Worm (Caenorhabditis elegans): ENCODE data around the gene F13E9.11.

ce11 chrIV:10855049-10855448, 13.9 kb downstream of the F13E9.11 start, which contains the start of gene T11G6.3:
- TF ChIP-seq flt-1 (GFP tag; IDR thresholded peaks at IDR 0.05) (no peak), cog-1 (tag; optimal IDR thresholded peaks at IDR 0.05) (no peak), klf-2 (GFP tag; conservative IDR thresholded peaks at IDR 0.05) (no peak), ztf-29 (GFP tag; IDR thresholded peaks at IDR 0.05) (no peak), ref-1 (GFP tag; conservative IDR thresholded peaks at IDR 0.05) (no peak), T22C8.4 (GFP tag; IDR thresholded peaks at IDR 0.05) (no peak), tab-1 (GFP tag; IDR thresholded peaks at IDR 0.05) (no peak), ztf-23 (GFP tag; IDR thresholded peaks at IDR 0.05) (no peak)

Measured in whole organism, midembryonic.